Worm (Caenorhabditis elegans) whole organism, L4 larva: ENCODE results near the gene mrp-1.
A peak's percentile ranks its signal among the peaks of the same experiment; 100 is the strongest.

Source experiments
- F10B5.3 ChIP-seq: sonication (generic microtip); optimal IDR thresholded peaks from 2 replicates; lab custom pipeline; 2016; ENCODE audit warnings: mild to moderate bottlenecking, missing genetic modification characterization, missing compliant biosample characterization
- F49E8.2 ChIP-seq: sonication (generic microtip); optimal IDR thresholded peaks from 2 replicates; lab custom pipeline; 2016; ENCODE audit warnings: missing compliant biosample characterization, mild to moderate bottlenecking, missing genetic modification characterization, borderline replicate concordance
- T26A8.4 ChIP-seq: fragments of 200-800 bp; sonication (Bioruptor generic); IDR thresholded peaks from 2 replicates; pipeline ENCODE4 v1.3.6; 2022; ENCODE audit warnings: missing genetic modification characterization, missing compliant biosample characterization
- Y5F2A.4 ChIP-seq: fragments of 200-800 bp; sonication (Bioruptor generic); optimal IDR thresholded peaks from 2 replicates; lab custom pipeline; 2018; ENCODE audit warnings: mild to moderate bottlenecking, missing genetic modification characterization, missing compliant biosample characterization
- ZK337.2 ChIP-seq: fragments of 200-800 bp; sonication (Bioruptor generic); IDR thresholded peaks from 2 replicates; pipeline ENCODE4 v1.3.6; 2022; ENCODE audit warnings: missing genetic modification reagents, missing genetic modification characterization, missing compliant biosample characterization
- aha-1 ChIP-seq: fragments of 150-350 bp; peaks from one replicate; lab custom pipeline; 2014; ENCODE audit warnings: missing biosample characterization, missing genetic modification characterization
- ceh-20 ChIP-seq: fragments of 200-800 bp; sonication (Bioruptor generic); IDR thresholded peaks from 2 replicates; pipeline ENCODE4 v1.3.6; 2022; ENCODE audit warnings: missing genetic modification reagents, missing genetic modification characterization, missing compliant biosample characterization
- ceh-28 ChIP-seq: fragments of 150-350 bp; optimal IDR thresholded peaks from 2 replicates; lab custom pipeline; 2014; ENCODE audit warnings: missing biosample characterization, missing genetic modification reagents, missing genetic modification characterization
- ctbp-1 ChIP-seq: fragments of 200-800 bp; sonication (Bioruptor generic); IDR thresholded peaks from 2 replicates; pipeline ENCODE4 v1.3.6; 2022; ENCODE audit warnings: missing genetic modification reagents, missing genetic modification characterization, missing compliant biosample characterization
- daf-12 ChIP-seq: fragments of 150-350 bp; optimal IDR thresholded peaks from 2 replicates; lab custom pipeline; 2014; ENCODE audit warnings: missing biosample characterization, missing genetic modification reagents, missing genetic modification characterization
- dmd-9 ChIP-seq: fragments of 200-800 bp; sonication (Bioruptor generic); IDR thresholded peaks from 2 replicates; pipeline ENCODE4 v1.3.6; 2022; ENCODE audit warnings: missing genetic modification reagents, missing genetic modification characterization, missing compliant biosample characterization
- duxl-1 ChIP-seq: sonication (generic microtip); optimal IDR thresholded peaks from 2 replicates; lab custom pipeline; 2016; ENCODE audit warnings: mild to moderate bottlenecking, missing genetic modification characterization, moderate library complexity, missing compliant biosample characterization; ENCODE audit not compliant: poor library complexity
- dve-1 ChIP-seq: sonication (generic microtip); optimal IDR thresholded peaks from 2 replicates; lab custom pipeline; 2017; ENCODE audit warnings: antibody characterized with exemption, mild to moderate bottlenecking, missing genetic modification characterization, missing compliant biosample characterization; ENCODE audit not compliant: insufficient read depth
- egl-43 ChIP-seq: fragments of 200-800 bp; sonication (Bioruptor generic); IDR thresholded peaks from 2 replicates; pipeline ENCODE4 v1.3.6; 2022; ENCODE audit warnings: missing genetic modification reagents, missing genetic modification characterization, missing compliant biosample characterization
- hlh-30 ChIP-seq: sonication (generic microtip); optimal IDR thresholded peaks from 2 replicates; lab custom pipeline; 2017; ENCODE audit warnings: antibody characterized with exemption, mild to moderate bottlenecking, missing genetic modification characterization, missing compliant biosample characterization; ENCODE audit not compliant: insufficient read depth
- lin-1 ChIP-seq: fragments of 200-800 bp; sonication (Bioruptor generic); IDR thresholded peaks from 2 replicates; pipeline ENCODE4 v1.3.6; 2022; ENCODE audit warnings: missing genetic modification reagents, missing genetic modification characterization, missing compliant biosample characterization
- lin-13 ChIP-seq: fragments of 150-350 bp; optimal IDR thresholded peaks from 2 replicates; lab custom pipeline; 2014; ENCODE audit warnings: missing biosample characterization, missing genetic modification reagents, missing genetic modification characterization
- lin-15B ChIP-seq: fragments of 150-350 bp; sonication (generic microtip); optimal IDR thresholded peaks from 3 replicates; lab custom pipeline; 2014; ENCODE audit warnings: missing biosample characterization, missing genetic modification characterization
- lsy-2 ChIP-seq, 2 experiments: fragments of 150-350 bp in 1 of 2; sonication (generic microtip) in 1 of 2; optimal IDR thresholded peaks; 2 replicates each; lab custom pipeline; 2014 to 2017; ENCODE audit warnings: missing biosample characterization in 2 of 2, missing genetic modification characterization in 2 of 2
- madf-5 ChIP-seq, 2 experiments: fragments of 200-800 bp; sonication (Bioruptor generic); IDR thresholded peaks; 2 replicates each; pipeline ENCODE4 v1.3.6; 2022; ENCODE audit warnings: missing compliant biosample characterization in 2 of 2, missing genetic modification characterization in 2 of 2
- madf-9 ChIP-seq: fragments of 200-800 bp; sonication (Bioruptor generic); conservative IDR thresholded peaks from 2 replicates; pipeline ENCODE4 v1.3.6; 2022; ENCODE audit warnings: missing genetic modification reagents, missing genetic modification characterization, missing compliant biosample characterization
- mdt-29 ChIP-seq: fragments of 200-800 bp; sonication (Bioruptor generic); IDR thresholded peaks from 2 replicates; pipeline ENCODE4 v1.3.6; 2022; ENCODE audit warnings: missing genetic modification reagents, missing genetic modification characterization, missing compliant biosample characterization
- mes-2 ChIP-seq: sonication (generic microtip); optimal IDR thresholded peaks from 2 replicates; lab custom pipeline; 2016; ENCODE audit warnings: missing genotype, mild to moderate bottlenecking, missing genetic modification characterization, missing compliant biosample characterization; ENCODE audit not compliant: poor library complexity, severe bottlenecking
- mxl-3 ChIP-seq: fragments of 200-800 bp; sonication (Bioruptor generic); optimal IDR thresholded peaks from 2 replicates; lab custom pipeline; 2018; ENCODE audit warnings: mild to moderate bottlenecking, missing genetic modification characterization, missing compliant biosample characterization
- nhr-10 ChIP-seq: fragments of 150-350 bp; optimal IDR thresholded peaks from 2 replicates; lab custom pipeline; 2014; ENCODE audit warnings: missing biosample characterization, missing genetic modification characterization
- nhr-102 ChIP-seq: sonication (generic microtip); optimal IDR thresholded peaks from 2 replicates; lab custom pipeline; 2016; ENCODE audit warnings: mild to moderate bottlenecking, missing genetic modification characterization, moderate library complexity, missing compliant biosample characterization
- nhr-11 ChIP-seq: fragments of 150-350 bp; optimal IDR thresholded peaks from 2 replicates; lab custom pipeline; 2014; ENCODE audit warnings: missing biosample characterization, missing genetic modification characterization
- nhr-25 ChIP-seq: sonication (generic microtip); optimal IDR thresholded peaks from 2 replicates; lab custom pipeline; 2017; ENCODE audit warnings: missing genetic modification characterization, mild to moderate bottlenecking, missing compliant biosample characterization, antibody characterized with exemption, moderate library complexity, borderline replicate concordance; ENCODE audit not compliant: insufficient read depth
- nhr-41 ChIP-seq: fragments of 200-800 bp; sonication (Bioruptor generic); IDR thresholded peaks from 2 replicates; pipeline ENCODE4 v1.3.6; 2022; ENCODE audit warnings: missing genetic modification reagents, missing genetic modification characterization, missing compliant biosample characterization
- nhr-6 ChIP-seq: fragments of 150-350 bp; optimal IDR thresholded peaks from 2 replicates; lab custom pipeline; 2014; ENCODE audit warnings: missing biosample characterization, missing genetic modification characterization
- pha-4 ChIP-seq, 2 experiments: fragments of 150-350 bp in 1 of 2; fragments of 200-800 bp in 1 of 2; sonication (Bioruptor generic) in 1 of 2; IDR thresholded peaks in 1 of 2; optimal IDR thresholded peaks in 1 of 2; 2 replicates each; pipeline versions ENCODE4 v1.3.6 to Lab custom; 2014 to 2022; ENCODE audit warnings: missing genetic modification characterization in 2 of 2, missing genetic modification reagents in 2 of 2, missing biosample characterization in 1 of 2, missing compliant biosample characterization in 1 of 2
- php-3 ChIP-seq: fragments of 200-800 bp; sonication (Bioruptor generic); IDR thresholded peaks from 2 replicates; pipeline ENCODE4 v1.3.6; 2022; ENCODE audit warnings: missing genetic modification reagents, missing genetic modification characterization, missing compliant biosample characterization
- tag-97 ChIP-seq: fragments of 200-800 bp; sonication (Bioruptor generic); IDR thresholded peaks from 2 replicates; pipeline ENCODE4 v1.3.6; 2022; ENCODE audit warnings: missing genetic modification characterization, missing compliant biosample characterization
- unc-62 ChIP-seq, 3 experiments: fragments of 150-350 bp in 1 of 3; sonication (generic microtip); optimal IDR thresholded peaks in 2 of 3; peaks in 1 of 3; 1 replicate in 1 of 3; 2 replicates in 2 of 3; lab custom pipeline; 2014 to 2017; ENCODE audit warnings: missing biosample characterization in 3 of 3, missing genetic modification characterization in 3 of 3, missing genetic modification reagents in 3 of 3, missing genotype in 1 of 3
- zfp-3 ChIP-seq: fragments of 200-800 bp; sonication (Bioruptor generic); conservative IDR thresholded peaks from 2 replicates; pipeline ENCODE4 v1.3.6; 2022; ENCODE audit warnings: missing genetic modification reagents, missing genetic modification characterization, missing compliant biosample characterization
- ztf-7 ChIP-seq: fragments of 150-350 bp; optimal IDR thresholded peaks from 2 replicates; lab custom pipeline; 2014; ENCODE audit warnings: missing biosample characterization, missing genetic modification characterization

Gene mrp-1

ce11 chrX:573270-573669 is 14.4 kb downstream of the mrp-1 start (continued):
- TF ChIP-seq F49E8.2 (no peak), zfp-3 (GFP tag; lab: Robert Waterston, UW) (no peak), madf-9 (GFP tag; lab: Robert Waterston, UW) (no peak), hlh-30 (tag; lab: Kevin White, UChicago) (peak; percentile 63)

ce11 chrX:572601-573000 is 15.1 kb downstream of the mrp-1 start, which contains the start of gene mrp-2:
Gene mrp-2 (minus strand): TSS chrX:572701.
- peak in 1 of 2 experiments; percentile 41 for TF ChIP-seq unc-62 (GFP tag; optimal IDR thresholded peaks at IDR 0.05 in 1 of 2; lab: Kevin White, UChicago)
- no peak for TF ChIP-seq unc-62 (tag; optimal IDR thresholded peaks at IDR 0.05; lab: Kevin White, UChicago)
- TF ChIP-seq pha-4 (GFP tag; IDR thresholded peaks at IDR 0.05; lab: Robert Waterston, UW) = no peak
- TF ChIP-seq pha-4 (tag; optimal IDR thresholded peaks at IDR 0.05; lab: Kevin White, UChicago) = no peak

- TF ChIP-seq dmd-9 (GFP tag; lab: Robert Waterston, UW) (no peak), aha-1 (no peak), ZK337.2 (no peak), tag-97 (GFP tag; lab: Robert Waterston, UW) (no peak), ztf-7 (tag; lab: Kevin White, UChicago) (no peak), ceh-28 (tag; lab: Kevin White, UChicago) (no peak), lin-15B (no peak), Y5F2A.4 (GFP tag; lab: Kevin White, UChicago) (no peak), ceh-20 (GFP tag; lab: Robert Waterston, UW) (no peak), mdt-29 (no peak), nhr-25 (no peak), php-3 (GFP tag; lab: Robert Waterston, UW) (no peak), lin-1 (GFP tag; lab: Robert Waterston, UW) (no peak)
Observed at ce11 chrX:571367-571766, 16.3 kb downstream of the mrp-1 start.

ce11 chrX:557857-558256 is 29.8 kb downstream of the mrp-1 start, which contains the start of gene nas-38:
Gene nas-38 (plus strand): TSS chrX:558157.
- TF ChIP-seq madf-9 (GFP tag; lab: Robert Waterston, UW) = no peak
- no peak for TF ChIP-seq duxl-1 (tag; lab: Kevin White, UChicago)
- TF ChIP-seq daf-12 (tag; lab: Kevin White, UChicago) = no peak
- no peak for TF ChIP-seq lin-15B
- TF ChIP-seq lsy-2 (tag; optimal IDR thresholded peaks at IDR 0.05; lab: Kevin White, UChicago) = no peak
- no peak for TF ChIP-seq nhr-41
- no peak for TF ChIP-seq F10B5.3 (tag; lab: Kevin White, UChicago)
- no peak for TF ChIP-seq nhr-11 (tag; lab: Kevin White, UChicago)
- TF ChIP-seq nhr-10 (tag; lab: Kevin White, UChicago) = no peak
- TF ChIP-seq ctbp-1 = no peak
- no peak for TF ChIP-seq madf-5 (GFP tag; IDR thresholded peaks at IDR 0.05; lab: Robert Waterston, UW)
- TF ChIP-seq nhr-102 (tag; lab: Kevin White, UChicago) = no peak
- no peak for TF ChIP-seq dve-1 (tag; lab: Kevin White, UChicago)
- TF ChIP-seq egl-43 = no peak
- no peak for TF ChIP-seq T26A8.4 (GFP tag; lab: Robert Waterston, UW)
- TF ChIP-seq nhr-6 (tag; lab: Kevin White, UChicago) = no peak
- TF ChIP-seq lin-13 (GFP tag; lab: Kevin White, UChicago) = no peak
- TF ChIP-seq mes-2 (tag; lab: Kevin White, UChicago) = no peak
- TF ChIP-seq mxl-3 (GFP tag; lab: Kevin White, UChicago) = no peak
